Fruit fly (Drosophila melanogaster) whole organism, adult: Measurements from ENCODE around the gene cdi.

Experiments used
- CG14711 ChIP-seq: fragments of 200-800 bp; sonication (Bioruptor generic); optimal IDR thresholded peaks from 2 replicates; lab custom pipeline; 2018; ENCODE audit warnings: missing biosample characterization, mild to moderate bottlenecking, missing genetic modification characterization, moderate library complexity
- CG1620 ChIP-seq: fragments of 200-800 bp; sonication (Bioruptor generic); optimal IDR thresholded peaks from 2 replicates; lab custom pipeline; 2016; ENCODE audit warnings: missing biosample characterization, missing genetic modification characterization
- CG5204 ChIP-seq: fragments of 200-800 bp; sonication (Bioruptor generic); optimal IDR thresholded peaks from 2 replicates; lab custom pipeline; 2016; ENCODE audit warnings: missing biosample characterization, missing genetic modification characterization
- CG7101 ChIP-seq: fragments of 200-800 bp; sonication (Bioruptor generic); optimal IDR thresholded peaks from 2 replicates; lab custom pipeline; 2018; ENCODE audit warnings: missing biosample characterization, mild to moderate bottlenecking, missing genetic modification characterization, moderate library complexity
- Mnt ChIP-seq: fragments of 200-800 bp; sonication (Bioruptor generic); optimal IDR thresholded peaks from 2 replicates; lab custom pipeline; 2016; ENCODE audit warnings: missing biosample characterization, mild to moderate bottlenecking, missing genetic modification characterization
- bab1 ChIP-seq: fragments of 200-800 bp; sonication (Bioruptor generic); optimal IDR thresholded peaks from 3 replicates; lab custom pipeline; 2019; ENCODE audit warnings: missing biosample characterization, mild to moderate bottlenecking, missing genetic modification characterization, moderate library complexity
- pad ChIP-seq: fragments of 200-800 bp; sonication (Bioruptor generic); optimal IDR thresholded peaks from 3 replicates; lab custom pipeline; 2017; ENCODE audit warnings: missing biosample characterization, missing genetic modification characterization, mild to moderate bottlenecking, moderate library complexity, missing genetic modification reagents
- toe ChIP-seq: fragments of 200-800 bp; sonication (Bioruptor generic); optimal IDR thresholded peaks from 2 replicates; lab custom pipeline; 2016; ENCODE audit warnings: missing biosample characterization, missing genetic modification characterization

- no peak for TF ChIP-seq pad (GFP tag; lab: Kevin White, UChicago)
- TF ChIP-seq bab1 (GFP tag; lab: Kevin White, UChicago) = no peak
- TF ChIP-seq toe (GFP tag; lab: Kevin White, UChicago) = no peak
- no peak for TF ChIP-seq Mnt
- TF ChIP-seq CG1620 (GFP tag; lab: Kevin White, UChicago) = no peak
- TF ChIP-seq CG5204 (GFP tag; lab: Kevin White, UChicago) = no peak
- no peak for TF ChIP-seq CG14711 (tag; lab: Kevin White, UChicago)
- TF ChIP-seq CG7101 (tag; lab: Kevin White, UChicago) = no peak
Observed at dm6 chr3R:19107058-19107457, 13.0 kb upstream of the cdi start.
